Worm (Caenorhabditis elegans): ENCODE data around the gene Y110A2AL.6.

Gene Y110A2AL.6

ce11 chrII:2816676-2817075 is 24.8 kb downstream of the Y110A2AL.6 start, which contains the start of gene set-13:
Gene set-13 (plus strand): TSS chrII:2816976.
- no peak for TF ChIP-seq lin-11 (tag; optimal IDR thresholded peaks at IDR 0.05)
- no peak for TF ChIP-seq elt-4 (tag; optimal IDR thresholded peaks at IDR 0.05)
- no peak for TF ChIP-seq unc-55 (GFP tag; optimal IDR thresholded peaks at IDR 0.05)
- no peak for TF ChIP-seq ets-4 (tag; optimal IDR thresholded peaks at IDR 0.05)
- no peak for TF ChIP-seq C38D4.7 (GFP tag; optimal IDR thresholded peaks at IDR 0.05)
- no peak for TF ChIP-seq sdc-2 (tag; optimal IDR thresholded peaks at IDR 0.05)

- no peak for TF ChIP-seq pros-1 (tag; optimal IDR thresholded peaks at IDR 0.05)
- TF ChIP-seq sox-4 (tag; optimal IDR thresholded peaks at IDR 0.05) = no peak
- TF ChIP-seq hlh-13 (GFP tag; optimal IDR thresholded peaks at IDR 0.05) = no peak
- no peak for TF ChIP-seq fax-1 (tag; optimal IDR thresholded peaks at IDR 0.05)
- TF ChIP-seq sox-2 (GFP tag; IDR thresholded peaks at IDR 0.05) = no peak
- TF ChIP-seq ttx-3 (tag; optimal IDR thresholded peaks at IDR 0.05) = no peak
- no peak for TF ChIP-seq F13H6.1 (tag; optimal IDR thresholded peaks at IDR 0.05)
- TF ChIP-seq elt-4 (tag; optimal IDR thresholded peaks at IDR 0.05) = no peak
- no peak for TF ChIP-seq nfya-1 (tag; optimal IDR thresholded peaks at IDR 0.05)
- no peak for TF ChIP-seq ceh-19 (GFP tag; optimal IDR thresholded peaks at IDR 0.05)
- TF ChIP-seq hlh-6 (tag; optimal IDR thresholded peaks at IDR 0.05) = no peak
- TF ChIP-seq ceh-34 (tag; optimal IDR thresholded peaks at IDR 0.05) = no peak
- no peak for TF ChIP-seq ceh-31 (tag; optimal IDR thresholded peaks at IDR 0.05)
Measured at ce11 chrII:2815444-2815843, 26.0 kb downstream of the Y110A2AL.6 start, which contains the start of gene K12H6.2. Gene K12H6.2 (minus strand): TSS chrII:2815544.

- no peak for TF ChIP-seq ceh-14 (tag; optimal IDR thresholded peaks at IDR 0.05)
- no peak for TF ChIP-seq ceh-45 (GFP tag; IDR thresholded peaks at IDR 0.05)
- no peak for TF ChIP-seq hlh-13 (GFP tag; optimal IDR thresholded peaks at IDR 0.05)
- no peak for TF ChIP-seq ref-2 (tag; optimal IDR thresholded peaks at IDR 0.05)
- TF ChIP-seq gmeb-2 (tag; optimal IDR thresholded peaks at IDR 0.05) = no peak
- TF ChIP-seq sdc-2 (tag; optimal IDR thresholded peaks at IDR 0.05) = no peak
- TF ChIP-seq elt-4 (tag; optimal IDR thresholded peaks at IDR 0.05) = no peak
- TF ChIP-seq nfya-1 (tag; optimal IDR thresholded peaks at IDR 0.05) = no peak
- no peak for TF ChIP-seq Y22D7AL.16 (tag; optimal IDR thresholded peaks at IDR 0.05)
- TF ChIP-seq fax-1 (tag; optimal IDR thresholded peaks at IDR 0.05) = no peak
Measured at ce11 chrII:2815017-2815416, 26.4 kb downstream of the Y110A2AL.6 start.

ce11 chrII:2807674-2808206 is 33.7 kb downstream of the Y110A2AL.6 start, which contains the start of gene K12H6.12:
Gene K12H6.12 (plus strand): TSS chrII:2808156.
- peak; percentile 29 for TF ChIP-seq unc-55 (GFP tag; optimal IDR thresholded peaks at IDR 0.05)
- TF ChIP-seq hlh-8 (tag; optimal IDR thresholded peaks at IDR 0.05) = no peak
- TF ChIP-seq tbx-7 (tag; optimal IDR thresholded peaks at IDR 0.05) = no peak
- no peak for TF ChIP-seq lim-6 (tag; optimal IDR thresholded peaks at IDR 0.05)
- TF ChIP-seq eyg-1 (tag; optimal IDR thresholded peaks at IDR 0.05) = no peak
- no peak for TF ChIP-seq mec-3 (tag; optimal IDR thresholded peaks at IDR 0.05; ENCODE audit: borderline replicate concordance)
- peak; percentile 77 for TF ChIP-seq hlh-30 (tag; optimal IDR thresholded peaks at IDR 0.05; ENCODE audit: insufficient read depth)
- no peak for TF ChIP-seq hlh-13 (GFP tag; optimal IDR thresholded peaks at IDR 0.05)
- TF ChIP-seq ceh-24 (tag; optimal IDR thresholded peaks at IDR 0.05) = no peak
- no peak for TF ChIP-seq npax-4 (tag; optimal IDR thresholded peaks at IDR 0.05)
- no peak for TF ChIP-seq ceh-22 (tag; optimal IDR thresholded peaks at IDR 0.05)
- peak; percentile 15 for TF ChIP-seq tbx-2 (tag; optimal IDR thresholded peaks at IDR 0.05)
- TF ChIP-seq pax-1 (tag; optimal IDR thresholded peaks at IDR 0.05) = no peak
- no peak for TF ChIP-seq ceh-19 (GFP tag; optimal IDR thresholded peaks at IDR 0.05)
- no peak for TF ChIP-seq ceh-14 (tag; optimal IDR thresholded peaks at IDR 0.05)
- TF ChIP-seq ahr-1 (tag; optimal IDR thresholded peaks at IDR 0.05) = no peak
- no peak for TF ChIP-seq lin-11 (tag; optimal IDR thresholded peaks at IDR 0.05)
- TF ChIP-seq zip-5 (tag; optimal IDR thresholded peaks at IDR 0.05) = no peak
- TF ChIP-seq pag-3 (tag; optimal IDR thresholded peaks at IDR 0.05; ENCODE audit: borderline replicate concordance) = no peak
- no peak for TF ChIP-seq ceh-2 (tag; optimal IDR thresholded peaks at IDR 0.05)
- TF ChIP-seq C08G9.2 (tag; optimal IDR thresholded peaks at IDR 0.05) = no peak
- TF ChIP-seq K02D7.2 (tag; optimal IDR thresholded peaks at IDR 0.05) = no peak
- TF ChIP-seq sox-4 (tag; optimal IDR thresholded peaks at IDR 0.05) = no peak
- TF ChIP-seq ama-1 (optimal IDR thresholded peaks at IDR 0.05) = no peak
- no peak for TF ChIP-seq ttx-3 (tag; optimal IDR thresholded peaks at IDR 0.05)
- TF ChIP-seq fkh-10 (GFP tag; optimal IDR thresholded peaks at IDR 0.05) = no peak

All from whole organism, late embryonic.